Fruit fly (Drosophila melanogaster) whole organism, prepupa: ENCODE measurements around the gene CG1812.
A peak's percentile ranks its signal among the peaks of the same experiment; 100 is the strongest.

Experiments
- CG10631 ChIP-seq: fragments of 200-800 bp; sonication (Bioruptor generic); optimal IDR thresholded peaks from 2 replicates; lab custom pipeline; 2016; ENCODE audit warnings: missing biosample characterization, missing genetic modification characterization
- CG10669 ChIP-seq: fragments of 200-800 bp; sonication (Bioruptor generic); optimal IDR thresholded peaks from 3 replicates; lab custom pipeline; 2018; ENCODE audit warnings: missing biosample characterization, mild to moderate bottlenecking, missing genetic modification characterization, moderate library complexity
- CG11294 ChIP-seq: fragments of 200-800 bp; sonication (Bioruptor generic); IDR thresholded peaks from 2 replicates; pipeline ENCODE4 v1.3.6; 2022; ENCODE audit warnings: missing biosample characterization, missing genetic modification characterization
- CG11762 ChIP-seq: fragments of 200-800 bp; sonication (Bioruptor generic); optimal IDR thresholded peaks from 3 replicates; lab custom pipeline; 2016; ENCODE audit warnings: missing biosample characterization, missing genetic modification characterization; ENCODE audit not compliant: insufficient read depth
- CG11902 ChIP-seq: fragments of 200-800 bp; sonication (Bioruptor generic); optimal IDR thresholded peaks from 3 replicates; lab custom pipeline; 2016; ENCODE audit warnings: missing biosample characterization, missing genetic modification characterization
- CG15336 ChIP-seq: fragments of 200-800 bp; sonication (Bioruptor generic); IDR thresholded peaks from 2 replicates; pipeline ENCODE4 v1.3.6; 2022; ENCODE audit warnings: missing biosample characterization, missing genetic modification characterization
- CG1621 ChIP-seq: fragments of 200-800 bp; sonication (Bioruptor generic); optimal IDR thresholded peaks from 3 replicates; lab custom pipeline; 2018; ENCODE audit warnings: missing biosample characterization, mild to moderate bottlenecking, missing genetic modification characterization
- CG16779 ChIP-seq: fragments of 200-800 bp; sonication (Bioruptor generic); optimal IDR thresholded peaks from 3 replicates; lab custom pipeline; 2017; ENCODE audit warnings: missing biosample characterization, mild to moderate bottlenecking, missing genetic modification characterization
- CG3032 ChIP-seq: fragments of 200-800 bp; optimal IDR thresholded peaks from 2 replicates; lab custom pipeline; 2019; ENCODE audit warnings: missing biosample characterization, mild to moderate bottlenecking, missing genetic modification characterization, moderate library complexity
- CG31627 ChIP-seq: fragments of 200-800 bp; sonication (Bioruptor generic); optimal IDR thresholded peaks from 3 replicates; lab custom pipeline; 2016; ENCODE audit warnings: missing biosample characterization, missing genetic modification characterization
- CG34406 ChIP-seq: fragments of 200-800 bp; sonication (Bioruptor generic); optimal IDR thresholded peaks from 3 replicates; lab custom pipeline; 2016; ENCODE audit warnings: missing biosample characterization, missing genetic modification characterization
- CG3919 ChIP-seq: fragments of 200-800 bp; sonication (Bioruptor generic); optimal IDR thresholded peaks from 3 replicates; lab custom pipeline; 2016; ENCODE audit warnings: missing biosample characterization, missing genetic modification characterization
- CG4318 ChIP-seq: fragments of 200-800 bp; sonication (Bioruptor generic); optimal IDR thresholded peaks from 3 replicates; lab custom pipeline; 2017; ENCODE audit warnings: missing biosample characterization, mild to moderate bottlenecking, missing genetic modification characterization
- CG6792 ChIP-seq: fragments of 200-800 bp; sonication (Bioruptor generic); optimal IDR thresholded peaks from 3 replicates; lab custom pipeline; 2016; ENCODE audit warnings: missing biosample characterization, missing genetic modification characterization
- CG6808 ChIP-seq: fragments of 200-800 bp; sonication (Bioruptor generic); optimal IDR thresholded peaks from 3 replicates; lab custom pipeline; 2017; ENCODE audit warnings: missing biosample characterization, missing genetic modification characterization, mild to moderate bottlenecking, moderate library complexity, missing genetic modification reagents
- CG6854 ChIP-seq: fragments of 200-800 bp; sonication (Bioruptor generic); optimal IDR thresholded peaks from 2 replicates; lab custom pipeline; 2017; ENCODE audit warnings: missing biosample characterization, mild to moderate bottlenecking, missing genetic modification characterization
- CG7368 ChIP-seq: fragments of 200-800 bp; sonication (Bioruptor generic); optimal IDR thresholded peaks from 3 replicates; lab custom pipeline; 2016; ENCODE audit warnings: missing biosample characterization, missing genetic modification characterization
- CG8119 ChIP-seq: fragments of 200-800 bp; sonication (Bioruptor generic); IDR thresholded peaks from 3 replicates; pipeline ENCODE4 v1.3.6; 2022; ENCODE audit warnings: missing biosample characterization, missing genetic modification characterization
- CG8319 ChIP-seq: fragments of 200-800 bp; sonication (Bioruptor generic); optimal IDR thresholded peaks from 3 replicates; lab custom pipeline; 2016; ENCODE audit warnings: missing biosample characterization, missing genetic modification characterization
- CG8632 ChIP-seq: fragments of 200-800 bp; sonication (Bioruptor generic); optimal IDR thresholded peaks from 3 replicates; lab custom pipeline; 2016; ENCODE audit warnings: missing biosample characterization, missing genetic modification characterization
- CG9139 ChIP-seq: fragments of 200-800 bp; sonication (Bioruptor generic); optimal IDR thresholded peaks from 3 replicates; lab custom pipeline; 2017; ENCODE audit warnings: missing biosample characterization, mild to moderate bottlenecking, missing genetic modification characterization
- Eip75B ChIP-seq: fragments of 200-800 bp; sonication (Bioruptor generic); optimal IDR thresholded peaks from 3 replicates; lab custom pipeline; 2016; ENCODE audit warnings: missing biosample characterization, missing genetic modification characterization
- Eip93F ChIP-seq: fragments of 200-800 bp; sonication (Bioruptor generic); optimal IDR thresholded peaks from 2 replicates; lab custom pipeline; 2016; ENCODE audit warnings: missing biosample characterization, mild to moderate bottlenecking, missing genetic modification characterization
- Ets21C ChIP-seq: fragments of 200-800 bp; sonication (Bioruptor generic); optimal IDR thresholded peaks from 3 replicates; lab custom pipeline; 2016; ENCODE audit warnings: missing biosample characterization, missing genetic modification characterization
- Ets96B ChIP-seq: fragments of 200-800 bp; optimal IDR thresholded peaks from 2 replicates; lab custom pipeline; 2019; ENCODE audit warnings: missing biosample characterization, mild to moderate bottlenecking, missing genetic modification characterization, moderate library complexity
- Gug ChIP-seq: fragments of 200-800 bp; sonication (Bioruptor generic); IDR thresholded peaks from 2 replicates; pipeline ENCODE4 v1.3.6; 2022; ENCODE audit warnings: missing biosample characterization, missing genetic modification characterization
- Hr38 ChIP-seq: sonication (Bioruptor generic); optimal IDR thresholded peaks from 2 replicates; lab custom pipeline; 2016; ENCODE audit warnings: missing biosample characterization, missing genetic modification characterization
- Hr39 ChIP-seq: fragments of 200-800 bp; sonication (Bioruptor generic); optimal IDR thresholded peaks from 2 replicates; lab custom pipeline; 2016; ENCODE audit warnings: missing biosample characterization, missing genetic modification characterization
- Met ChIP-seq: fragments of 200-800 bp; sonication (Bioruptor generic); optimal IDR thresholded peaks from 3 replicates; lab custom pipeline; 2016; ENCODE audit warnings: missing biosample characterization, missing genetic modification characterization
- Smox ChIP-seq: fragments of 200-800 bp; sonication (Bioruptor generic); optimal IDR thresholded peaks from 3 replicates; lab custom pipeline; 2016; ENCODE audit warnings: missing biosample characterization, missing genetic modification characterization
- Sox102F ChIP-seq: fragments of 200-800 bp; sonication (Bioruptor generic); optimal IDR thresholded peaks from 2 replicates; lab custom pipeline; 2016; ENCODE audit warnings: missing biosample characterization, mild to moderate bottlenecking, missing genetic modification characterization
- Sox15 ChIP-seq: fragments of 200-800 bp; sonication (Bioruptor generic); optimal IDR thresholded peaks from 3 replicates; lab custom pipeline; 2016; ENCODE audit warnings: missing biosample characterization, missing genetic modification characterization
- achi ChIP-seq: fragments of 200-800 bp; sonication (Bioruptor generic); optimal IDR thresholded peaks from 3 replicates; lab custom pipeline; 2016; ENCODE audit warnings: missing biosample characterization, missing genetic modification characterization
- acj6 ChIP-seq: fragments of 200-800 bp; sonication (Bioruptor generic); optimal IDR thresholded peaks from 3 replicates; lab custom pipeline; 2016; ENCODE audit warnings: missing biosample characterization, missing genetic modification characterization
- dac ChIP-seq: fragments of 200-800 bp; sonication (Bioruptor generic); optimal IDR thresholded peaks from 2 replicates; lab custom pipeline; 2017; ENCODE audit warnings: missing biosample characterization, mild to moderate bottlenecking, missing genetic modification characterization
- dsx ChIP-seq: fragments of 200-800 bp; optimal IDR thresholded peaks from 3 replicates; lab custom pipeline; 2019; ENCODE audit warnings: missing biosample characterization, mild to moderate bottlenecking, missing genetic modification characterization, moderate library complexity; ENCODE audit not compliant: poor library complexity, severe bottlenecking
- eg ChIP-seq: fragments of 200-800 bp; sonication (Bioruptor generic); IDR thresholded peaks from 3 replicates; pipeline ENCODE4 v1.3.6; 2022; ENCODE audit warnings: missing biosample characterization, missing genetic modification characterization
- fd59A ChIP-seq: fragments of 200-800 bp; sonication (Bioruptor generic); optimal IDR thresholded peaks from 2 replicates; lab custom pipeline; 2017; ENCODE audit warnings: missing biosample characterization, mild to moderate bottlenecking, missing genetic modification characterization, missing genetic modification reagents
- fd85E ChIP-seq: fragments of 200-800 bp; sonication (Bioruptor generic); optimal IDR thresholded peaks from 3 replicates; lab custom pipeline; 2016; ENCODE audit warnings: missing biosample characterization, missing genetic modification characterization
- fkh ChIP-seq: fragments of 200-800 bp; sonication (Bioruptor generic); optimal IDR thresholded peaks from 3 replicates; lab custom pipeline; 2017; ENCODE audit warnings: missing biosample characterization, mild to moderate bottlenecking, missing genetic modification characterization, moderate library complexity
- lz ChIP-seq: fragments of 200-800 bp; sonication (Bioruptor generic); optimal IDR thresholded peaks from 3 replicates; lab custom pipeline; 2016; ENCODE audit warnings: missing biosample characterization, missing genetic modification characterization
- net ChIP-seq: fragments of 200-800 bp; sonication (Bioruptor generic); optimal IDR thresholded peaks from 3 replicates; lab custom pipeline; 2016; ENCODE audit warnings: missing biosample characterization, missing genetic modification characterization
- pdm3 ChIP-seq: fragments of 200-800 bp; sonication (Bioruptor generic); optimal IDR thresholded peaks from 3 replicates; lab custom pipeline; 2016; ENCODE audit warnings: missing biosample characterization, missing genetic modification characterization
- salr ChIP-seq, 2 experiments: fragments of 200-800 bp; sonication (Bioruptor generic); optimal IDR thresholded peaks; 3 replicates each; lab custom pipeline; 2016 to 2018; ENCODE audit warnings: missing biosample characterization in 2 of 2, missing genetic modification characterization in 2 of 2, mild to moderate bottlenecking in 1 of 2
- spab ChIP-seq: fragments of 200-800 bp; sonication (Bioruptor generic); optimal IDR thresholded peaks from 2 replicates; lab custom pipeline; 2017; ENCODE audit warnings: missing biosample characterization, mild to moderate bottlenecking, missing genetic modification characterization, missing genetic modification reagents
- ss ChIP-seq, 2 experiments: fragments of 200-800 bp; sonication (Bioruptor generic); optimal IDR thresholded peaks; 2 replicates in 1 of 2; 3 replicates in 1 of 2; lab custom pipeline; 2017 to 2018; ENCODE audit warnings: mild to moderate bottlenecking in 2 of 2, missing biosample characterization in 2 of 2, missing genetic modification characterization in 2 of 2, moderate library complexity in 1 of 2
- topi ChIP-seq: fragments of 200-800 bp; sonication (Bioruptor generic); optimal IDR thresholded peaks from 3 replicates; lab custom pipeline; 2016; ENCODE audit warnings: missing biosample characterization, missing genetic modification characterization
- vri ChIP-seq: fragments of 200-800 bp; sonication (Bioruptor generic); optimal IDR thresholded peaks from 3 replicates; lab custom pipeline; 2016; ENCODE audit warnings: missing biosample characterization, mild to moderate bottlenecking, missing genetic modification characterization

CG1812 gene

DNA sequence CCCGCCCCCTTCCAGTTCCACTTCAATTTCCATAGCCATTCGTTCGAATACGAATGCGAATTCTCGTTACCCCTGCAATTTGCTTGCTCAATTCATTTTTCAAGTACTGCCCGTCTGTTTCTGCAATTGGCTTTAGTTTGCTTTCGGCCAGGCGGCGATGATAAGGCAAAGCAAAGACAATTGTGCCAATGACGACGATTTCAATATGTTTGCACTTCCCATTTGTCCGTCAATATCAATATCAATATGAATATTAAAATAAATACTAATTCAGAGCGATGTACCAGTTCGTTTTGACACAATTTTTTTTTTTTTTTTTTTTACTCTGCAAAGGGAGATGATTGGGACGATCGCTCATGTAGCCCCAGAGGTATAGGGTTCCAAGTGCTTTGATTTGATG lies 5.4 kb upstream of the CG1812 start (continued):
- TF ChIP-seq CG15336 (no peak), net (GFP tag; lab: Kevin White, UChicago) (no peak), fd85E (no peak), topi (GFP tag; lab: Kevin White, UChicago) (no peak), CG6854 (GFP tag; lab: Kevin White, UChicago) (no peak), CG3032 (no peak), CG11762 (no peak), Gug (no peak), CG10669 (GFP tag; lab: Kevin White, UChicago) (no peak), ss (GFP tag; optimal IDR thresholded peaks at IDR 0.05; lab: Kevin White, UChicago) (no peak), CG8632 (GFP tag; lab: Kevin White, UChicago) (peak; percentile 27), Smox (GFP tag; lab: Kevin White, UChicago) (peak; percentile 38), Met (GFP tag; lab: Kevin White, UChicago) (peak; percentile 16), Hr39 (GFP tag; lab: Kevin White, UChicago) (no peak), CG16779 (no peak), pdm3 (GFP tag; lab: Kevin White, UChicago) (no peak), CG9139 (GFP tag; lab: Kevin White, UChicago) (no peak), dac (GFP tag; lab: Kevin White, UChicago) (no peak), fd59A (GFP tag; lab: Kevin White, UChicago) (no peak), Hr38 (GFP tag; lab: Kevin White, UChicago) (no peak)
- TF ChIP-seq, all 60 proteins: peak for 16

DNA sequence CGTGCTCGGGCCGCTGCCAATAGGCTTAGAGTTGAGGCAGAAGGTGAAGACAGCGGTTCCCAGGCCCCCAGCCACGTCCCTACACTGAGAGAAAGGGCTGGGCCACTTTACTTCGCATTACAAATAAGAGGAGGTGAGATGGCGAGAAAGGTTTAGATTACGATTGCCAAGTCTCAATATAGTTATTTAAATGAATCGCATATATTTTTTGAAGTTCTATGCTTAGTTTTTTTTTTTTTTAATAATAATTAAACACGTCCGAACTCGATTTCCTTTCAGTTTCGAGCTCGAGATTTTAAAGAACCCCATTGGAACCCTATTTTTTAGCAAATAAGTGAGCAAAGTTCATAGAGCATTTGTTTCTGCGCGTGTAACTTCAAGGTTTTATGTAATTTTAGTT lies 3.6 kb upstream of the CG1812 start:
- TF ChIP-seq CG10669 (GFP tag; lab: Kevin White, UChicago) = peak; percentile 36
- no peak for TF ChIP-seq fd59A (GFP tag; lab: Kevin White, UChicago)
- peak; percentile 13 for TF ChIP-seq Ets21C (GFP tag; lab: Kevin White, UChicago)
- TF ChIP-seq CG31627 (GFP tag; lab: Kevin White, UChicago) = peak; percentile 48
- peak; percentile 17 for TF ChIP-seq CG4318
- TF ChIP-seq Met (GFP tag; lab: Kevin White, UChicago) = peak; percentile 31
- TF ChIP-seq spab (GFP tag; lab: Kevin White, UChicago) = peak; percentile 33
- TF ChIP-seq Eip75B = peak; percentile 51
- TF ChIP-seq eg (GFP tag; lab: Robert Waterston, UW) = peak; percentile 41; the same call in 1 of the 3 replicates
- peak; percentile 47 for TF ChIP-seq Sox102F (GFP tag; lab: Kevin White, UChicago)
- TF ChIP-seq CG16779 = no peak
- TF ChIP-seq Hr39 (GFP tag; lab: Kevin White, UChicago) = peak; percentile 57
- TF ChIP-seq vri = no peak
- TF ChIP-seq achi = peak; percentile 49
- peak; percentile 57 for TF ChIP-seq CG8319 (GFP tag; lab: Kevin White, UChicago)
- no peak for TF ChIP-seq CG11294 (GFP tag; lab: Robert Waterston, UW)
- TF ChIP-seq dac (GFP tag; lab: Kevin White, UChicago) = peak; percentile 14
- TF ChIP-seq CG34406 (GFP tag; lab: Kevin White, UChicago) = peak; percentile 63
- TF ChIP-seq CG11762 = peak; percentile 47
- peak; percentile 28 for TF ChIP-seq CG6792
- TF ChIP-seq CG9139 (GFP tag; lab: Kevin White, UChicago) = no peak
- TF ChIP-seq dsx (GFP tag; lab: Kevin White, UChicago) = no peak
- TF ChIP-seq fd85E = no peak
- no peak for TF ChIP-seq fkh (GFP tag; lab: Kevin White, UChicago)
- TF ChIP-seq CG1621 (tag; lab: Kevin White, UChicago) = no peak
- peak; percentile 34 for TF ChIP-seq net (GFP tag; lab: Kevin White, UChicago)
- peak; percentile 17 for TF ChIP-seq CG7368
- TF ChIP-seq Ets96B (tag; lab: Kevin White, UChicago) = peak; percentile 26
- peak; percentile 38; the same call in 1 of the 2 replicates for TF ChIP-seq Gug
- peak; percentile 46 for TF ChIP-seq lz (GFP tag; lab: Kevin White, UChicago)
- TF ChIP-seq CG11902 (GFP tag; lab: Kevin White, UChicago) = peak; percentile 21
- peak; percentile 55; the same call in 1 of the 3 replicates for TF ChIP-seq CG8119 (GFP tag; lab: Robert Waterston, UW)
- peak; percentile 36 for TF ChIP-seq Sox15 (GFP tag; lab: Kevin White, UChicago)
- TF ChIP-seq salr (GFP tag; optimal IDR thresholded peaks at IDR 0.05; lab: Kevin White, UChicago) = peak in 1 of 2 experiments; percentile 31
- no peak for TF ChIP-seq Eip93F (GFP tag; lab: Kevin White, UChicago)
- TF ChIP-seq CG3919 (GFP tag; lab: Kevin White, UChicago) = peak; percentile 55
- TF ChIP-seq CG6808 (GFP tag; lab: Kevin White, UChicago) = peak; percentile 20
- TF ChIP-seq ss (GFP tag; optimal IDR thresholded peaks at IDR 0.05; lab: Kevin White, UChicago) = peak in 1 of 2 experiments; percentile 23
- TF ChIP-seq CG6854 (GFP tag; lab: Kevin White, UChicago) = no peak
- peak; percentile 50 for TF ChIP-seq CG10631 (GFP tag; lab: Kevin White, UChicago)
- TF ChIP-seq acj6 (GFP tag; lab: Kevin White, UChicago) = peak; percentile 65
